Fruit fly (Drosophila melanogaster) whole organism, wandering third instar larva: ENCODE measurements around the gene CG14721.

Experiments used
- N ChIP-seq: fragments of >200 bp; optimal IDR thresholded peaks from 2 replicates; lab custom pipeline; 2018; ENCODE audit warnings: missing biosample characterization, missing external identifiers, missing genetic modification characterization
- dl ChIP-seq, 2 experiments: fragments of 175-275, 200-275 bp in 1 of 2; fragments of 200-275 bp in 1 of 2; sonication (Bioruptor generic); optimal IDR thresholded peaks; lab custom pipeline; 2018; ENCODE audit warnings: mild to moderate bottlenecking in 2 of 2, missing biosample characterization in 2 of 2, missing genetic modification characterization in 2 of 2, moderate library complexity in 2 of 2; ENCODE audit not compliant: partially characterized antibody in 2 of 2, insufficient read depth in 1 of 2

DNA sequence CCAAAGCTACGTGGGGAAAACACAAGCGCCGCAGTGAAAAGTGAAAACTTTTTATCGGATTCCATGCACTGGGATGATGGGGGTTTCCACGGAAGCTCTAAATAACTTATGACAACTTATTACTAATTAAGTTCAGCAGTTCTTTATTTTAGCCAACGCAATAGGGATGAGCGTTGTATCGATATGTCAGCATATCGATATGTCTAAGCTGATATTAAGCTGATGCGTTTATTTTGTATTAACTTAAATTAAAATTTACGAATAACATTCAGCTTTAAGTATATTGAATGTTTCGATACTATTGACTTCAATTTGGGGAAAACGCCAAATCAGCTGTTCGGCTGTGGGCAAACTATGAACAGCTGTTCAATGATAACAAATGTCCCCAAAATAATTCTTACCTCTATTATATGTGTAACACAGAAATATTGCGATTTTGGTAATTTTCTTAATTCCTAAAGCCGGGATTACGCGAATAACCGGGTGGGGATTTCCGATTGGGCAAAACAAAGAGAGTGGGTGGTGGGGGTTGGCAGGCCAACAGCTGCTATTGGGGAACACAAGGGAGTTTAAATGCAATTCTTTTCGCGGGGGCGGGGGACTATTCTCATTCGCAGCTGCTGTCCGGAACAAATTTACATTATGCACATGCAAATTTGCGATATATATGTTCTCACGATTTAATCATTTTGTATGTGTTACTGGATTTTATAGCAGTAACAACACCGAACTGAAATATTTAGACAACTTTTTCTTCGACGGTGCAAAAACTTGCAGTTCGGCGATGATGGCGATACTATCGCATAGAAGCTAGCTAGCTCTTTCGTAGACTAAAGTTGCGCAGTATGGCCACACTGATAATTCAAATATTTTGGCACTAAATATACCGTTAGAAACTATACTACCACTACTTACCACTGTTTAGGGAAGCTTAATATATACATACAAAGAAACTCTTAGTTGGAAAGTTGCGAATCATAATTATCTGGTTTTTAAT, 14.3 kb downstream of the CG14721 start, which contains the start of gene CG6923:
- TF ChIP-seq dl (GFP tag; optimal IDR thresholded peaks at IDR 0.05; lab: Kevin White, UChicago; ENCODE audit: insufficient read depth in 1 of 2, partially characterized antibody in 2 of 2) (no peak), N (GFP tag; lab: Kevin White, UChicago) (no peak)
